Worm (Caenorhabditis elegans): ENCODE measurements around the gene ogt-1.

Gene ogt-1

ce11 chrIII:7142172-7142601 is 11.4 kb downstream of the ogt-1 start (continued):
- 0 out of 2 replicates have a peak, but pooled peaks have one; percentile 56 for TF ChIP-seq daf-19 (GFP tag; conservative IDR thresholded peaks at IDR 0.05)
- TF ChIP-seq ZK546.5 (tag; optimal IDR thresholded peaks at IDR 0.05): no peak
- TF ChIP-seq fkh-10 (GFP tag; optimal IDR thresholded peaks at IDR 0.05): no peak
- TF ChIP-seq vab-7 (GFP tag; IDR thresholded peaks at IDR 0.05): no peak
- no peak for TF ChIP-seq spr-3 (GFP tag; optimal IDR thresholded peaks at IDR 0.05)
- no peak for TF ChIP-seq mdl-1 (tag; optimal IDR thresholded peaks at IDR 0.05)
- peak; percentile 55 for TF ChIP-seq mdt-29 (GFP tag; IDR thresholded peaks at IDR 0.05)
- TF ChIP-seq hif-1 (tag; optimal IDR thresholded peaks at IDR 0.05): no peak
- no peak for TF ChIP-seq madf-9 (GFP tag; conservative IDR thresholded peaks at IDR 0.05)
- peak; percentile 8 for TF ChIP-seq F10B5.3 (tag; optimal IDR thresholded peaks at IDR 0.05)
- no peak for TF ChIP-seq nhr-42 (GFP tag; IDR thresholded peaks at IDR 0.05)
- no peak for TF ChIP-seq set-16 (GFP tag; IDR thresholded peaks at IDR 0.05)
- TF ChIP-seq egl-27 (tag; optimal IDR thresholded peaks at IDR 0.05): no peak
- TF ChIP-seq zfp-2 (tag; optimal IDR thresholded peaks at IDR 0.05): no peak
- TF ChIP-seq Y105C5A.15 (GFP tag; IDR thresholded peaks at IDR 0.05): 0 out of 2 replicates have a peak, but pooled peaks have one; percentile 58
- TF ChIP-seq nhr-28 (tag; optimal IDR thresholded peaks at IDR 0.05): no peak
- TF ChIP-seq daf-16 (GFP tag; optimal IDR thresholded peaks at IDR 0.05): peak in 1 of 2 experiments; percentile 9
- peak; percentile 59 for TF ChIP-seq daf-16 (tag; optimal IDR thresholded peaks at IDR 0.05)

- no peak for TF ChIP-seq cey-2 (tag; optimal IDR thresholded peaks at IDR 0.05; ENCODE audit: borderline replicate concordance, insufficient read depth)
- peak in 1 of 2 experiments; percentile 25 for TF ChIP-seq ZK546.5 (tag; optimal IDR thresholded peaks at IDR 0.05)
- no peak for TF ChIP-seq ceh-32 (tag; optimal IDR thresholded peaks at IDR 0.05; ENCODE audit: poor library complexity)
- peak; percentile 24 for TF ChIP-seq unc-130 (GFP tag; optimal IDR thresholded peaks at IDR 0.05)
- no peak for TF ChIP-seq ztf-11 (tag; optimal IDR thresholded peaks at IDR 0.05)
- TF ChIP-seq pha-4 (GFP tag; IDR thresholded peaks at IDR 0.05): peak; percentile 63; the same call in 1 of the 2 replicates
- no peak for TF ChIP-seq pha-4 (tag; optimal IDR thresholded peaks at IDR 0.05)
- TF ChIP-seq set-16 (GFP tag; IDR thresholded peaks at IDR 0.05): no peak
- no peak for TF ChIP-seq ceh-20 (GFP tag; IDR thresholded peaks at IDR 0.05)
- peak; percentile 89 for TF ChIP-seq php-3 (GFP tag; IDR thresholded peaks at IDR 0.05)
- TF ChIP-seq nhr-76 (tag; optimal IDR thresholded peaks at IDR 0.05): no peak
- peak; percentile 57 for TF ChIP-seq nhr-28 (tag; optimal IDR thresholded peaks at IDR 0.05)
- TF ChIP-seq duxl-1 (tag; optimal IDR thresholded peaks at IDR 0.05; ENCODE audit: poor library complexity): peak; percentile 82
- peak; percentile 59; the same call in 1 of the 2 replicates for TF ChIP-seq zfp-3 (GFP tag; conservative IDR thresholded peaks at IDR 0.05)
- TF ChIP-seq T20F7.1 (GFP tag; optimal IDR thresholded peaks at IDR 0.05): peak; percentile 69
- TF ChIP-seq Y105C5A.15 (GFP tag; IDR thresholded peaks at IDR 0.05): 0 out of 2 replicates have a peak, but pooled peaks have one; percentile 59
- no peak for TF ChIP-seq zip-11 (GFP tag; IDR thresholded peaks at IDR 0.05)
- TF ChIP-seq lir-3 (tag; optimal IDR thresholded peaks at IDR 0.05): no peak
- TF ChIP-seq snpc-1.2 (GFP tag; IDR thresholded peaks at IDR 0.05): peak; percentile 69
- peak; percentile 68 for TF ChIP-seq lin-38 (GFP tag; IDR thresholded peaks at IDR 0.05)
- peak; percentile 72; the same call in 1 of the 2 replicates for TF ChIP-seq lin-1 (GFP tag; IDR thresholded peaks at IDR 0.05)
- TF ChIP-seq dpl-1 (GFP tag; optimal IDR thresholded peaks at IDR 0.05): peak; percentile 33
- no peak for TF ChIP-seq skn-1 (tag; optimal IDR thresholded peaks at IDR 0.05)
- peak; percentile 50 to 53 for TF ChIP-seq daf-16 (GFP tag; optimal IDR thresholded peaks at IDR 0.05)
- TF ChIP-seq daf-16 (tag; optimal IDR thresholded peaks at IDR 0.05): peak; percentile 78
- no peak for TF ChIP-seq zag-1 (tag; optimal IDR thresholded peaks at IDR 0.05)
- peak; percentile 91 for TF ChIP-seq T26A8.4 (GFP tag; IDR thresholded peaks at IDR 0.05)
- peak; percentile 38 for TF ChIP-seq ztf-7 (tag; optimal IDR thresholded peaks at IDR 0.05)
- TF ChIP-seq aly-2 (tag; optimal IDR thresholded peaks at IDR 0.05): no peak
- peak in 1 of 2 experiments; percentile 15 for TF ChIP-seq hif-1 (tag; optimal IDR thresholded peaks at IDR 0.05)
- TF ChIP-seq F49E8.2 (tag; optimal IDR thresholded peaks at IDR 0.05; ENCODE audit: borderline replicate concordance): peak; percentile 89
- no peak for TF ChIP-seq lin-39 (tag; optimal IDR thresholded peaks at IDR 0.05)
- no peak for TF ChIP-seq zfp-2 (tag; optimal IDR thresholded peaks at IDR 0.05)
- TF ChIP-seq D1046.2 (GFP tag; IDR thresholded peaks at IDR 0.05): 0 out of 2 replicates have a peak, but pooled peaks have one; percentile 58
- TF ChIP-seq mxl-3 (GFP tag; optimal IDR thresholded peaks at IDR 0.05): peak; percentile 68
- TF ChIP-seq Y75B8A.6 (GFP tag; IDR thresholded peaks at IDR 0.05): peak; percentile 69; the same call in 1 of the 2 replicates
- TF ChIP-seq rbr-2 (tag; optimal IDR thresholded peaks at IDR 0.05): peak; percentile 39
- no peak for TF ChIP-seq nhr-11 (tag; optimal IDR thresholded peaks at IDR 0.05)
- TF ChIP-seq nhr-237 (tag; optimal IDR thresholded peaks at IDR 0.05): no peak
These were observed 12.3 kb downstream of the ogt-1 start for ce11 chrIII:7141285-7141715.
